Worm (Caenorhabditis elegans): Measurements from ENCODE around the gene ing-3.
A peak's percentile ranks its signal among the peaks of the same experiment; 100 is the strongest.

Gene ing-3

ce11 chrII:13860900-13861299, 14.9 kb upstream of the ing-3 start:
- TF ChIP-seq nhr-11 (tag; optimal IDR thresholded peaks at IDR 0.05) (no peak), fkh-10 (GFP tag; optimal IDR thresholded peaks at IDR 0.05) (no peak), mef-2 (tag; optimal IDR thresholded peaks at IDR 0.05) (no peak), lin-35 (GFP tag; optimal IDR thresholded peaks at IDR 0.05) (peak in 1 of 2 experiments; percentile 38), snu-23 (GFP tag; optimal IDR thresholded peaks at IDR 0.05) (no peak), tlp-1 (tag; optimal IDR thresholded peaks at IDR 0.05) (no peak), ceh-63 (GFP tag; optimal IDR thresholded peaks at IDR 0.05) (no peak), sup-37 (GFP tag; optimal IDR thresholded peaks at IDR 0.05) (no peak), ztf-11 (tag; optimal IDR thresholded peaks at IDR 0.05) (no peak), ceh-90 (tag; optimal IDR thresholded peaks at IDR 0.05) (no peak), nhr-28 (tag; optimal IDR thresholded peaks at IDR 0.05) (no peak), nhr-19 (GFP tag; conservative IDR thresholded peaks at IDR 0.05) (no peak), ama-1 (optimal IDR thresholded peaks at IDR 0.05) (no peak), ztf-4 (tag; optimal IDR thresholded peaks at IDR 0.05) (no peak), sox-4 (tag; optimal IDR thresholded peaks at IDR 0.05) (no peak), alr-1 (tag; optimal IDR thresholded peaks at IDR 0.05; ENCODE audit: borderline replicate concordance) (no peak), irx-1 (tag; optimal IDR thresholded peaks at IDR 0.05) (no peak), pax-3 (tag; optimal IDR thresholded peaks at IDR 0.05) (no peak), snpc-4 (tag; optimal IDR thresholded peaks at IDR 0.05) (no peak), ces-1 (GFP tag; optimal IDR thresholded peaks at IDR 0.05) (no peak), elt-2 (tag; optimal IDR thresholded peaks at IDR 0.05) (peak; percentile 51), zip-4 (GFP tag; optimal IDR thresholded peaks at IDR 0.05) (no peak), nhr-76 (tag; optimal IDR thresholded peaks at IDR 0.05) (no peak), nhr-237 (tag; optimal IDR thresholded peaks at IDR 0.05) (no peak), nhr-85 (tag) (peak; percentile 50), pag-3 (tag; optimal IDR thresholded peaks at IDR 0.05; ENCODE audit: borderline replicate concordance, insufficient read depth) (no peak), blmp-1 (tag; optimal IDR thresholded peaks at IDR 0.05) (no peak), nhr-20 (tag; optimal IDR thresholded peaks at IDR 0.05) (no peak), efl-1 (optimal IDR thresholded peaks at IDR 0.05) (no peak), efl-1 (GFP tag; optimal IDR thresholded peaks at IDR 0.05 in 1 of 2) (peak in 1 of 2 experiments; percentile 86), mdl-1 (tag; optimal IDR thresholded peaks at IDR 0.05) (peak in 1 of 2 experiments; percentile 14), C34B4.2 (tag; optimal IDR thresholded peaks at IDR 0.05) (no peak), efl-3 (GFP tag; optimal IDR thresholded peaks at IDR 0.05) (no peak), ceh-88 (GFP tag; IDR thresholded peaks at IDR 0.05) (no peak), nhr-47 (tag; optimal IDR thresholded peaks at IDR 0.05) (no peak), nhr-71 (tag; optimal IDR thresholded peaks at IDR 0.05) (no peak), unc-30 (tag; optimal IDR thresholded peaks at IDR 0.05) (no peak)

ce11 chrII:13862453-13862852, 13.4 kb upstream of the ing-3 start:
- TF ChIP-seq elt-2 (tag; optimal IDR thresholded peaks at IDR 0.05) (peak; percentile 28), sptf-1 (tag; optimal IDR thresholded peaks at IDR 0.05) (no peak), nhr-237 (tag; optimal IDR thresholded peaks at IDR 0.05) (no peak)

- TF ChIP-seq nhr-77 (tag; optimal IDR thresholded peaks at IDR 0.05): peak; percentile 91
- TF ChIP-seq Y116A8C.19 (tag; optimal IDR thresholded peaks at IDR 0.05; ENCODE audit: borderline replicate concordance): no peak
- peak; percentile 91 for TF ChIP-seq irx-1 (tag; optimal IDR thresholded peaks at IDR 0.05)
- peak; percentile 66 for TF ChIP-seq sup-37 (GFP tag; optimal IDR thresholded peaks at IDR 0.05)
- TF ChIP-seq C34B4.2 (tag; optimal IDR thresholded peaks at IDR 0.05): no peak
- peak; percentile 63 for TF ChIP-seq C04F5.9 (tag; optimal IDR thresholded peaks at IDR 0.05)
- no peak for TF ChIP-seq unc-62 (GFP tag; optimal IDR thresholded peaks at IDR 0.05)
- TF ChIP-seq tbx-2 (tag; optimal IDR thresholded peaks at IDR 0.05): peak; percentile 92
- TF ChIP-seq nhr-20 (tag; optimal IDR thresholded peaks at IDR 0.05): peak; percentile 90
- no peak for TF ChIP-seq lin-14 (GFP tag; optimal IDR thresholded peaks at IDR 0.05)
- TF ChIP-seq nhr-237 (tag; optimal IDR thresholded peaks at IDR 0.05): peak; percentile 16
- peak in 3 of 6 experiments; percentile 8 to 85 (median 62) for TF ChIP-seq elt-3 (tag; optimal IDR thresholded peaks at IDR 0.05)
- TF ChIP-seq lsy-2 (tag; optimal IDR thresholded peaks at IDR 0.05): peak; percentile 100
- TF ChIP-seq ceh-63 (GFP tag; optimal IDR thresholded peaks at IDR 0.05): no peak
- TF ChIP-seq ceh-90 (tag; optimal IDR thresholded peaks at IDR 0.05): peak; percentile 56
- no peak for TF ChIP-seq rnt-1 (tag; optimal IDR thresholded peaks at IDR 0.05)
- TF ChIP-seq ztf-4 (tag; optimal IDR thresholded peaks at IDR 0.05): peak; percentile 88
- peak; percentile 75 for TF ChIP-seq sox-4 (tag; optimal IDR thresholded peaks at IDR 0.05)
- TF ChIP-seq hlh-4 (tag; optimal IDR thresholded peaks at IDR 0.05): no peak
- TF ChIP-seq xbp-1 (tag; optimal IDR thresholded peaks at IDR 0.05): peak; percentile 90
- TF ChIP-seq nhr-28 (tag; optimal IDR thresholded peaks at IDR 0.05): no peak
- peak in 1 of 2 experiments; percentile 87 for TF ChIP-seq mdl-1 (tag; optimal IDR thresholded peaks at IDR 0.05)
Measured at ce11 chrII:13872191-13872889, 3.5 kb upstream of the ing-3 start, which contains the start of the genes cup-14 and ndub-8. TSS of gene cup-14 (minus strand) at chrII:13872241. TSS of gene ndub-8 (plus strand) at chrII:13872869.

All from whole organism, L1 larva.